Worm (Caenorhabditis elegans): ENCODE measurements around the gene Y9C2UA.1.

- no peak for TF ChIP-seq him-1 (tag; optimal IDR thresholded peaks at IDR 0.05)
- no peak for TF ChIP-seq dao-5 (tag; optimal IDR thresholded peaks at IDR 0.05)
Measured at ce11 chrII:9135878-9136277, 3.6 kb upstream of the Y9C2UA.1 start, which contains the start of gene nlp-78.

Data from whole organism, L4/young adult.